In the genomic region with DNA sequence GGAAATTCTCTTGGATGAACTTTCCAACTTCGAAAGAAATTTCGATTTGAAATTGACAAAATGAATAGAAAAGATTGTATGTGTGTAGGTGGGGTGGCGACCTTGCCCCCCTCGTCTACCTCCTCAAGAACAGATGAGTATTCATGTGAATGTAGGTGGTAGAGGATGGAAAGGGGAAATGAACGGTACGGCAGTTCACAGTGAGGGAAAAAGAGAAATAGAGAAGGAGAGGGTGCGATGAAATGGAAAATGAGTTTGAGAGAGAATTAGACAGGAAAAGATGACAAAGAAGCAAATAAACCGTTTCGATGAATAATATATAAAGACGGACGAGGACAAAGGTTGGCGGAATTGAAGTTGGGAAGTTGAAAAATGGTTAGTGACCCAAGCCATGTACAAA, we compare ENCODE assay signal across 8 worm cellular contexts.
TF ChIP-seq lines count a peak whose summit lies in the region.

No protein-coding gene starts in this region.

TF ChIP-seq in whole organism, L1 larva, 84 proteins besides CTCF, POLR2A, EP300 and RAD21 (continues in another document):
- TF ChIP-seq skn-1 (tag; optimal IDR thresholded peaks at IDR 0.05; lab: Kevin White, UChicago) (peak; percentile 75), nhr-85 (tag; lab: Kevin White, UChicago) (peak; percentile 89), lin-14 (GFP tag; optimal IDR thresholded peaks at IDR 0.05; lab: Kevin White, UChicago) (peak; percentile 89), lin-35 (GFP tag; optimal IDR thresholded peaks at IDR 0.05; lab: Kevin White, UChicago) (peak; percentile 1 to 53), snu-23 (GFP tag; optimal IDR thresholded peaks at IDR 0.05; lab: Kevin White, UChicago) (peak; percentile 52), nhr-20 (tag; optimal IDR thresholded peaks at IDR 0.05; lab: Kevin White, UChicago) (peak; percentile 43), swsn-7 (tag; optimal IDR thresholded peaks at IDR 0.05; lab: Kevin White, UChicago) (peak; percentile 1), grh-1 (GFP tag; IDR thresholded peaks at IDR 0.05; lab: Robert Waterston, UW) (no peak), Y116A8C.19 (tag; optimal IDR thresholded peaks at IDR 0.05; lab: Kevin White, UChicago; ENCODE audit: borderline replicate concordance) (no peak)

TF ChIP-seq in whole organism, L2 larva, 48 proteins besides CTCF, POLR2A, EP300 and RAD21:
- peak; percentile 8 for TF ChIP-seq C34F6.9 (tag; optimal IDR thresholded peaks at IDR 0.05; lab: Kevin White, UChicago)
- TF ChIP-seq sma-3 (GFP tag; optimal IDR thresholded peaks at IDR 0.05; lab: Kevin White, UChicago) = peak; percentile 13
- peak; percentile 35 for TF ChIP-seq fos-1 (tag; optimal IDR thresholded peaks at IDR 0.05; lab: Kevin White, UChicago)
- no peak for TF ChIP-seq peb-1 (tag; optimal IDR thresholded peaks at IDR 0.05; lab: Kevin White, UChicago)
- no peak for TF ChIP-seq nhr-23 (tag; optimal IDR thresholded peaks at IDR 0.05; lab: Kevin White, UChicago)

TF ChIP-seq in whole organism, L3 larva, 47 proteins besides CTCF, POLR2A, EP300 and RAD21:
- TF ChIP-seq nhr-25 (tag; optimal IDR thresholded peaks at IDR 0.05; lab: Kevin White, UChicago) (peak; percentile 86), hmg-11 (tag; optimal IDR thresholded peaks at IDR 0.05; lab: Kevin White, UChicago) (peak; percentile 35), pha-4 (tag; optimal IDR thresholded peaks at IDR 0.05; lab: Kevin White, UChicago) (peak; percentile 26), ceh-28 (tag; optimal IDR thresholded peaks at IDR 0.05; lab: Kevin White, UChicago) (no peak), unc-62 (GFP tag; optimal IDR thresholded peaks at IDR 0.05; lab: Kevin White, UChicago) (no peak)

TF ChIP-seq in whole organism, L4 larva, 104 proteins besides CTCF, POLR2A, EP300 and RAD21:
- TF ChIP-seq hmg-1.1 (GFP tag; IDR thresholded peaks at IDR 0.05; lab: Robert Waterston, UW) (no peak), ceh-44 (GFP tag; IDR thresholded peaks at IDR 0.05; lab: Robert Waterston, UW) (no peak), dve-1 (tag; optimal IDR thresholded peaks at IDR 0.05; lab: Kevin White, UChicago; ENCODE audit: insufficient read depth) (peak; percentile 15), zag-1 (tag; optimal IDR thresholded peaks at IDR 0.05; lab: Kevin White, UChicago) (no peak), hlh-30 (tag; optimal IDR thresholded peaks at IDR 0.05; lab: Kevin White, UChicago; ENCODE audit: insufficient read depth) (peak; percentile 39), rbr-2 (tag; optimal IDR thresholded peaks at IDR 0.05; lab: Kevin White, UChicago) (no peak), nhr-25 (tag; optimal IDR thresholded peaks at IDR 0.05; lab: Kevin White, UChicago; ENCODE audit: borderline replicate concordance, insufficient read depth) (no peak), nhr-28 (tag; optimal IDR thresholded peaks at IDR 0.05; lab: Kevin White, UChicago) (peak; percentile 9), aha-1 (tag; lab: Kevin White, UChicago) (peak; percentile 31), vab-7 (GFP tag; IDR thresholded peaks at IDR 0.05; lab: Robert Waterston, UW) (no peak), hlh-11 (tag; optimal IDR thresholded peaks at IDR 0.05; lab: Kevin White, UChicago) (peak; percentile 11)

TF ChIP-seq in whole organism, late embryonic, 69 proteins besides CTCF, POLR2A, EP300 and RAD21:
- no peak for TF ChIP-seq fkh-10 (GFP tag; optimal IDR thresholded peaks at IDR 0.05; lab: Kevin White, UChicago)
- TF ChIP-seq nfya-1 (tag; optimal IDR thresholded peaks at IDR 0.05; lab: Kevin White, UChicago) = peak; percentile 31
- no peak for TF ChIP-seq ceh-22 (tag; optimal IDR thresholded peaks at IDR 0.05; lab: Kevin White, UChicago)
- TF ChIP-seq ceh-31 (tag; optimal IDR thresholded peaks at IDR 0.05; lab: Kevin White, UChicago) = peak; percentile 40
- no peak for TF ChIP-seq hlh-13 (GFP tag; optimal IDR thresholded peaks at IDR 0.05; lab: Kevin White, UChicago)

TF ChIP-seq in whole organism, midembryonic, 9 proteins besides CTCF, POLR2A, EP300 and RAD21:
- TF ChIP-seq med-1 (GFP tag; optimal IDR thresholded peaks at IDR 0.05; lab: Kevin White, UChicago; ENCODE audit: insufficient read depth) (no peak), tab-1 (GFP tag; IDR thresholded peaks at IDR 0.05; lab: Robert Waterston, UW) (0 out of 2 replicates have a peak, but pooled peaks have one; percentile 57), ztf-23 (GFP tag; IDR thresholded peaks at IDR 0.05; lab: Robert Waterston, UW) (peak; percentile 61; the same call in 1 of the 2 replicates)
TF ChIP-seq in whole organism, midembryonic: peak in this region for 2.

TF ChIP-seq in whole organism, mixed stage, embryonic, 35 proteins besides CTCF, POLR2A, EP300 and RAD21:
- no peak for TF ChIP-seq nhr-12 (tag; optimal IDR thresholded peaks at IDR 0.05; lab: Kevin White, UChicago)
- no peak for TF ChIP-seq ceh-43 (GFP tag; optimal IDR thresholded peaks at IDR 0.05; lab: Kevin White, UChicago)
- TF ChIP-seq drap-1 (GFP tag; optimal IDR thresholded peaks at IDR 0.05; lab: Kevin White, UChicago) = no peak
- no peak for TF ChIP-seq ztf-11 (tag; optimal IDR thresholded peaks at IDR 0.05; lab: Kevin White, UChicago)
- TF ChIP-seq hlh-1 (tag; optimal IDR thresholded peaks at IDR 0.05; lab: Kevin White, UChicago) = no peak
- peak; percentile 75 for TF ChIP-seq nhr-2 (tag; optimal IDR thresholded peaks at IDR 0.05; lab: Kevin White, UChicago)
- no peak for TF ChIP-seq mep-1 (tag; optimal IDR thresholded peaks at IDR 0.05; lab: Kevin White, UChicago)

TF ChIP-seq in whole organism, young adult, 124 proteins besides CTCF, POLR2A, EP300 and RAD21:
- no peak for TF ChIP-seq dox-1 (GFP tag; IDR thresholded peaks at IDR 0.05; lab: Robert Waterston, UW)
- TF ChIP-seq hmg-1.2 (GFP tag; IDR thresholded peaks at IDR 0.05; lab: Robert Waterston, UW) = peak; percentile 33; the same call in 1 of the 2 replicates
